Worm (Caenorhabditis elegans) whole organism, L4 larva: ENCODE results near the gene clec-22.

Source experiments
- Y105C5A.15 ChIP-seq: fragments of 200-800 bp; sonication (Bioruptor generic); IDR thresholded peaks from 2 replicates; pipeline ENCODE4 v1.3.6; 2022; ENCODE audit warnings: missing genetic modification characterization, missing compliant biosample characterization
- ZK337.2 ChIP-seq: fragments of 200-800 bp; sonication (Bioruptor generic); IDR thresholded peaks from 2 replicates; pipeline ENCODE4 v1.3.6; 2022; ENCODE audit warnings: missing genetic modification reagents, missing genetic modification characterization, missing compliant biosample characterization
- ceh-82 ChIP-seq: sonication (generic microtip); optimal IDR thresholded peaks from 2 replicates; lab custom pipeline; 2017; ENCODE audit warnings: missing biosample characterization, missing genetic modification characterization
- dve-1 ChIP-seq: sonication (generic microtip); optimal IDR thresholded peaks from 2 replicates; lab custom pipeline; 2017; ENCODE audit warnings: antibody characterized with exemption, mild to moderate bottlenecking, missing genetic modification characterization, missing compliant biosample characterization; ENCODE audit not compliant: insufficient read depth
- hlh-11 ChIP-seq: fragments of 200-800 bp; sonication (Bioruptor generic); optimal IDR thresholded peaks from 2 replicates; lab custom pipeline; 2018; ENCODE audit warnings: mild to moderate bottlenecking, missing genetic modification characterization, missing compliant biosample characterization
- lsy-2 ChIP-seq, 2 experiments: fragments of 150-350 bp in 1 of 2; sonication (generic microtip) in 1 of 2; optimal IDR thresholded peaks; 2 replicates each; lab custom pipeline; 2014 to 2017; ENCODE audit warnings: missing biosample characterization in 2 of 2, missing genetic modification characterization in 2 of 2
- mes-2 ChIP-seq: sonication (generic microtip); optimal IDR thresholded peaks from 2 replicates; lab custom pipeline; 2016; ENCODE audit warnings: missing genotype, mild to moderate bottlenecking, missing genetic modification characterization, missing compliant biosample characterization; ENCODE audit not compliant: poor library complexity, severe bottlenecking
- mxl-3 ChIP-seq: fragments of 200-800 bp; sonication (Bioruptor generic); optimal IDR thresholded peaks from 2 replicates; lab custom pipeline; 2018; ENCODE audit warnings: mild to moderate bottlenecking, missing genetic modification characterization, missing compliant biosample characterization
- nhr-102 ChIP-seq: sonication (generic microtip); optimal IDR thresholded peaks from 2 replicates; lab custom pipeline; 2016; ENCODE audit warnings: mild to moderate bottlenecking, missing genetic modification characterization, moderate library complexity, missing compliant biosample characterization
- nhr-76 ChIP-seq: fragments of 150-350 bp; optimal IDR thresholded peaks from 2 replicates; lab custom pipeline; 2014; ENCODE audit warnings: missing biosample characterization, missing genetic modification characterization
- pha-4 ChIP-seq, 2 experiments: fragments of 150-350 bp in 1 of 2; fragments of 200-800 bp in 1 of 2; sonication (Bioruptor generic) in 1 of 2; IDR thresholded peaks in 1 of 2; optimal IDR thresholded peaks in 1 of 2; 2 replicates each; pipeline versions ENCODE4 v1.3.6 to Lab custom; 2014 to 2022; ENCODE audit warnings: missing genetic modification characterization in 2 of 2, missing genetic modification reagents in 2 of 2, missing biosample characterization in 1 of 2, missing compliant biosample characterization in 1 of 2
- pqm-1 ChIP-seq: sonication (generic microtip); optimal IDR thresholded peaks from 2 replicates; lab custom pipeline; 2017; ENCODE audit warnings: missing biosample characterization, missing genetic modification characterization
- set-16 ChIP-seq: fragments of 200-800 bp; sonication (Bioruptor generic); IDR thresholded peaks from 2 replicates; pipeline ENCODE4 v1.3.6; 2022; ENCODE audit warnings: missing genetic modification reagents, missing genetic modification characterization, missing compliant biosample characterization
- ztf-11 ChIP-seq: fragments of 150-350 bp; optimal IDR thresholded peaks from 2 replicates; lab custom pipeline; 2014; ENCODE audit warnings: missing biosample characterization, missing genetic modification characterization

DNA sequence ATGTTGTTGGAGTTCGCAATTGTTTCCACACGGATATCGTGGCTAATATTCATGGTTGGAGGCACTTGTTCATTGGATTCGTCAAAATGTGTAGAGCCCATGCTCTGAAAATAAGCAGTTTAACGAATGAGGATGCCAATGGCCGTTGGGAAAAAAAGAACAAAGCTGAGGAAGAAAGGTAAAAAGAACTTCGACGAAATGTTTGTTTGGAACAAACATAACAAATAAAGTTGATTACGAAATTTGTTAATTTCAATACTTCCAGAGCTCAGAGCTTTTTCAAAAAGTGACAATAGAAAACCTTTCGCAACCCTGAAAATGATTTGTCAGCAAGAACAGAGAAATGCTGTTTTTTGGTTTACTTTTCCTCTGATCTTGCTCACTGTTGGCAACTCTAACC is 21.8 kb downstream of the clec-22 start, which contains the start of gene F09C6.3:
- TF ChIP-seq nhr-76 (tag; lab: Kevin White, UChicago) (no peak), lsy-2 (tag; optimal IDR thresholded peaks at IDR 0.05; lab: Kevin White, UChicago) (no peak), ZK337.2 (GFP tag; lab: Robert Waterston, UW) (no peak), nhr-102 (tag; lab: Kevin White, UChicago) (no peak), set-16 (GFP tag; lab: Robert Waterston, UW) (no peak), hlh-11 (tag; lab: Kevin White, UChicago) (no peak), mxl-3 (GFP tag; lab: Kevin White, UChicago) (no peak), Y105C5A.15 (no peak), mes-2 (tag; lab: Kevin White, UChicago) (no peak), dve-1 (tag; lab: Kevin White, UChicago) (no peak), pha-4 (GFP tag; IDR thresholded peaks at IDR 0.05; lab: Robert Waterston, UW) (no peak), pha-4 (tag; optimal IDR thresholded peaks at IDR 0.05; lab: Kevin White, UChicago) (no peak), ceh-82 (tag; lab: Kevin White, UChicago) (no peak), pqm-1 (tag; lab: Kevin White, UChicago) (no peak), ztf-11 (no peak)
